Fruit fly (Drosophila melanogaster) whole organism, adult: ENCODE measurements around the gene FeCH.

Source experiments
- CG14711 ChIP-seq: fragments of 200-800 bp; sonication (Bioruptor generic); optimal IDR thresholded peaks from 2 replicates; lab custom pipeline; 2018; ENCODE audit warnings: missing biosample characterization, mild to moderate bottlenecking, missing genetic modification characterization, moderate library complexity
- CG1620 ChIP-seq: fragments of 200-800 bp; sonication (Bioruptor generic); optimal IDR thresholded peaks from 2 replicates; lab custom pipeline; 2016; ENCODE audit warnings: missing biosample characterization, missing genetic modification characterization
- CG5204 ChIP-seq: fragments of 200-800 bp; sonication (Bioruptor generic); optimal IDR thresholded peaks from 2 replicates; lab custom pipeline; 2016; ENCODE audit warnings: missing biosample characterization, missing genetic modification characterization
- kay ChIP-seq: fragments of 200-800 bp; sonication (Bioruptor generic); peaks from one replicate; lab custom pipeline; 2016; ENCODE audit warnings: missing biosample characterization, missing genetic modification characterization, borderline replicate concordance
- tj ChIP-seq: fragments of 200-800 bp; sonication (Bioruptor generic); optimal IDR thresholded peaks from 3 replicates; lab custom pipeline; 2017; ENCODE audit warnings: missing biosample characterization, mild to moderate bottlenecking, missing genetic modification characterization, moderate library complexity

- TF ChIP-seq kay, result no peak
- no peak for TF ChIP-seq tj
- no peak for TF ChIP-seq CG1620 (GFP tag; lab: Kevin White, UChicago)
- TF ChIP-seq CG5204 (GFP tag; lab: Kevin White, UChicago), result no peak
- TF ChIP-seq CG14711 (tag; lab: Kevin White, UChicago), result no peak
These were observed 11.4 kb downstream of the FeCH start, which contains the start of gene Ir100a for dm6 chr3R:31800663-31801062.
